Fruit fly (Drosophila melanogaster): ENCODE measurements around the gene CG13924.

dm6 chr3L:1900633-1901032, 30.8 kb downstream of the CG13924 start:
- TF ChIP-seq CG8478 (optimal IDR thresholded peaks at IDR 0.05) (no peak), psq (optimal IDR thresholded peaks at IDR 0.05) (no peak)
